Fruit fly (Drosophila melanogaster) whole organism, wandering third instar larva: ENCODE measurements around the gene CG31221.
A peak's percentile ranks its signal among the peaks of the same experiment; 100 is the strongest.

Experiments
- Abd-B ChIP-seq: fragments of >200 bp; optimal IDR thresholded peaks from 2 replicates; lab custom pipeline; 2017; ENCODE audit warnings: missing biosample characterization, missing genetic modification characterization
- CG32264 ChIP-seq: fragments of 200-800 bp; sonication (Bioruptor generic); optimal IDR thresholded peaks from 2 replicates; lab custom pipeline; 2016; ENCODE audit warnings: missing biosample characterization, missing genetic modification characterization
- CG9705 ChIP-seq: fragments of 200-800 bp; sonication (Bioruptor generic); optimal IDR thresholded peaks from 2 replicates; lab custom pipeline; 2018; ENCODE audit warnings: missing biosample characterization, mild to moderate bottlenecking, missing genetic modification characterization
- CrebA ChIP-seq: fragments of 200-800 bp; sonication (Bioruptor generic); optimal IDR thresholded peaks from 2 replicates; lab custom pipeline; 2016; ENCODE audit warnings: missing biosample characterization, mild to moderate bottlenecking, missing genetic modification characterization, borderline replicate concordance
- Dif ChIP-seq: fragments of 200-275, 200-300 bp; sonication (Bioruptor generic); optimal IDR thresholded peaks from 2 replicates; lab custom pipeline; 2018; ENCODE audit warnings: missing biosample characterization, missing genetic modification characterization; ENCODE audit not compliant: partially characterized antibody
- GATAd ChIP-seq: sonication (Bioruptor generic); optimal IDR thresholded peaks from 2 replicates; lab custom pipeline; 2016; ENCODE audit warnings: missing biosample characterization, missing genetic modification characterization
- HLH106 ChIP-seq: fragments of 200-800 bp; optimal IDR thresholded peaks from 3 replicates; lab custom pipeline; 2019; ENCODE audit warnings: missing biosample characterization, mild to moderate bottlenecking, missing genetic modification characterization, moderate library complexity
- Hnf4 ChIP-seq: fragments of 200-800 bp; sonication (Bioruptor generic); optimal IDR thresholded peaks from 2 replicates; lab custom pipeline; 2016; ENCODE audit warnings: missing biosample characterization, mild to moderate bottlenecking, missing genetic modification characterization
- Hr78 ChIP-seq: fragments of >200 bp; optimal IDR thresholded peaks from 2 replicates; lab custom pipeline; 2017; ENCODE audit warnings: missing biosample characterization, missing genetic modification characterization
- Hr83 ChIP-seq: fragments of 200-300 bp; sonication (Bioruptor generic); optimal IDR thresholded peaks from 2 replicates; lab custom pipeline; 2016; ENCODE audit warnings: missing biosample characterization, mild to moderate bottlenecking, missing genetic modification characterization, moderate library complexity; ENCODE audit not compliant: poor library complexity, severe bottlenecking
- Jra ChIP-seq: sonication (Bioruptor generic); optimal IDR thresholded peaks from 2 replicates; lab custom pipeline; 2016; ENCODE audit warnings: missing biosample characterization, missing genetic modification characterization
- Mio ChIP-seq: sonication (Bioruptor generic); optimal IDR thresholded peaks from 2 replicates; lab custom pipeline; 2016; ENCODE audit warnings: missing biosample characterization, missing genetic modification characterization
- OdsH ChIP-seq: fragments of 200-800 bp; sonication (Bioruptor generic); optimal IDR thresholded peaks from 2 replicates; lab custom pipeline; 2016; ENCODE audit warnings: missing biosample characterization, mild to moderate bottlenecking, missing genetic modification characterization
- Rel ChIP-seq, 2 experiments: fragments of 200-800 bp; sonication (Bioruptor generic) in 1 of 2; optimal IDR thresholded peaks; 2 replicates in 1 of 2; 3 replicates in 1 of 2; lab custom pipeline; 2016 to 2019; ENCODE audit warnings: mild to moderate bottlenecking in 2 of 2, missing biosample characterization in 2 of 2, missing genetic modification characterization in 2 of 2, moderate library complexity in 1 of 2
- Sp1 ChIP-seq: fragments of 200-800 bp; sonication (Bioruptor generic); optimal IDR thresholded peaks from 3 replicates; lab custom pipeline; 2019; ENCODE audit warnings: missing biosample characterization, mild to moderate bottlenecking, missing genetic modification characterization, moderate library complexity
- Vsx2 ChIP-seq: fragments of 200-300, 225-300 bp; sonication (Bioruptor generic); optimal IDR thresholded peaks from 2 replicates; lab custom pipeline; 2018; ENCODE audit warnings: missing biosample characterization, missing genetic modification characterization; ENCODE audit not compliant: partially characterized antibody
- br ChIP-seq: fragments of 200-800 bp; sonication (Bioruptor generic); optimal IDR thresholded peaks from 2 replicates; lab custom pipeline; 2016; ENCODE audit warnings: missing biosample characterization, missing genetic modification characterization
- brk ChIP-seq: fragments of 200-800 bp; sonication (Bioruptor generic); optimal IDR thresholded peaks from 2 replicates; lab custom pipeline; 2016; ENCODE audit warnings: missing biosample characterization, mild to moderate bottlenecking, missing genetic modification characterization
- dsf ChIP-seq: sonication (Bioruptor generic); optimal IDR thresholded peaks from 2 replicates; lab custom pipeline; 2016; ENCODE audit warnings: missing biosample characterization, missing genetic modification characterization, borderline replicate concordance
- foxo ChIP-seq, 2 experiments: fragments of 200-800 bp; sonication (Bioruptor generic); optimal IDR thresholded peaks; 2 replicates in 1 of 2; 3 replicates in 1 of 2; lab custom pipeline; 2016 to 2017; ENCODE audit warnings: missing biosample characterization in 2 of 2, missing genetic modification characterization in 2 of 2
- fru ChIP-seq: fragments of 200-800 bp; sonication (Bioruptor generic); optimal IDR thresholded peaks from 3 replicates; lab custom pipeline; 2016; ENCODE audit warnings: missing biosample characterization, mild to moderate bottlenecking, missing genetic modification characterization
- h ChIP-seq: fragments of 200-800 bp; sonication (Bioruptor generic); optimal IDR thresholded peaks from 3 replicates; lab custom pipeline; 2016; ENCODE audit warnings: missing biosample characterization, mild to moderate bottlenecking, missing genetic modification characterization
- lola ChIP-seq: fragments of >200 bp; optimal IDR thresholded peaks from 2 replicates; lab custom pipeline; 2017; ENCODE audit warnings: missing biosample characterization, missing genetic modification characterization
- pan ChIP-seq: fragments of >200 bp; optimal IDR thresholded peaks from 2 replicates; lab custom pipeline; 2017
- rgr ChIP-seq: fragments of 200-800 bp; sonication (Bioruptor generic); optimal IDR thresholded peaks from 3 replicates; lab custom pipeline; 2016; ENCODE audit warnings: missing biosample characterization, mild to moderate bottlenecking, missing genetic modification characterization
- sage ChIP-seq: fragments of 200-800 bp; sonication (Bioruptor generic); optimal IDR thresholded peaks from 2 replicates; lab custom pipeline; 2016; ENCODE audit warnings: missing biosample characterization, mild to moderate bottlenecking, missing genetic modification characterization
- sv ChIP-seq: fragments of 200-800 bp; sonication (Bioruptor generic); optimal IDR thresholded peaks from 3 replicates; lab custom pipeline; 2016; ENCODE audit warnings: missing biosample characterization, missing genetic modification characterization
- tai ChIP-seq: sonication (Bioruptor generic); optimal IDR thresholded peaks from 2 replicates; lab custom pipeline; 2016; ENCODE audit warnings: missing biosample characterization, missing genetic modification characterization
- usp ChIP-seq: fragments of >200 bp; optimal IDR thresholded peaks from 2 replicates; lab custom pipeline; 2017; ENCODE audit warnings: missing biosample characterization, missing genetic modification characterization
- woc ChIP-seq: sonication (Bioruptor generic); optimal IDR thresholded peaks from 2 replicates; lab custom pipeline; 2016; ENCODE audit warnings: missing biosample characterization, mild to moderate bottlenecking, missing genetic modification characterization

Gene CG31221

dm6 chr3R:19377125-19377524 is 35.4 kb upstream of the CG31221 start, which contains the start of gene CG31245:
TSS of gene CG31245 (minus strand) at chr3R:19377225.
- TF ChIP-seq HLH106: no peak
- no peak for TF ChIP-seq fru (GFP tag; lab: Kevin White, UChicago)
- TF ChIP-seq Hr83: no peak
- TF ChIP-seq sv (GFP tag; lab: Kevin White, UChicago): no peak

DNA sequence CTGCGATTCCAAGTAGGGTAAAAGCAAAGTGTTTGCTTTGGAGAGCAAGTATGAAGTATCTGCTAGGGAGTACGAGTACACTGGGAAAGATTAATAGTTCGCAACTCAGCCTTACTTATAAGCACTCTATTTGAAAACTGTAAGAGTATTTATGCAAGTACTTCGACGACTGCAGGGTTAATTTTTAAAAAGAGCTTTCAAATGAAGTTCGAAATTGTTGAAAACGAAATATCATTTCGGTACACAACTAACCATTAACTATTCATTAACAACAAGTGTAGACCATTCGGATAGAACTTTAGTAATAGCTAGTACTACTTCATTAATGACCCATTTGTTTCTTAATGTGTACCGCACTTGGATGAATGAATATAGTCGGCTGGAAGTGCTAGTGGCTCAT is 29.2 kb upstream of the CG31221 start:
- no peak for TF ChIP-seq dsf
- TF ChIP-seq Sp1 (GFP tag; lab: Kevin White, UChicago): no peak
- no peak for TF ChIP-seq brk
- no peak for TF ChIP-seq Hr78 (GFP tag; lab: Kevin White, UChicago)
- TF ChIP-seq HLH106: no peak
- TF ChIP-seq Rel (GFP tag; optimal IDR thresholded peaks at IDR 0.05; lab: Kevin White, UChicago): no peak
- no peak for TF ChIP-seq Rel (tag; optimal IDR thresholded peaks at IDR 0.05; lab: Kevin White, UChicago)

- TF ChIP-seq fru (GFP tag; lab: Kevin White, UChicago): peak; percentile 21
- no peak for TF ChIP-seq Mio (GFP tag; lab: Kevin White, UChicago)
Observed at dm6 chr3R:19387608-19388007, 24.9 kb upstream of the CG31221 start, which contains the start of gene CG3734. TSS of gene CG3734 (plus strand) at chr3R:19387861.

DNA sequence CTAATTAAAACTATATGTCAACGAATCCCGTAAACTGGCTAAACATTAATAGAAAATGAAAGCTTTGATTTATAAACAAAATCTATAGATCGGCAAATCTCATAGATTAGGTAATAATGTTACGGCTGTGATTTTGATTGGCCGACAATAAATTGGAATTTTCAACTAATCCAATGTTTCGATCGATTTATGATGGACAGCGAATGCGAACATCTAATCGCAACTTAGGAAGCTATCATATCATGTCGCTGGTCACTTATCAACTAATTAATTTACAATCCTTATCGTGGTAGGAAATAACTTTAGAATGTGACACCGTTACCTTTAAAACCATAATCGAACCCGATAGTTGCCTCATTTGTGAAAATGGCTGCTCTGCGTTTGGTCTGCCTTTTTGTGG is 22.6 kb upstream of the CG31221 start, which contains the start of gene CG18493:
CG18493 (plus strand) TSS at position 352 of the 400 bp plus-strand sequence.
- no peak for TF ChIP-seq dsf
- TF ChIP-seq Hnf4 (GFP tag; lab: Kevin White, UChicago): no peak
- TF ChIP-seq Abd-B (GFP tag; lab: Kevin White, UChicago): no peak
- TF ChIP-seq br: no peak
- no peak for TF ChIP-seq Jra (GFP tag; lab: Kevin White, UChicago)
- TF ChIP-seq h (GFP tag; lab: Kevin White, UChicago): no peak

DNA sequence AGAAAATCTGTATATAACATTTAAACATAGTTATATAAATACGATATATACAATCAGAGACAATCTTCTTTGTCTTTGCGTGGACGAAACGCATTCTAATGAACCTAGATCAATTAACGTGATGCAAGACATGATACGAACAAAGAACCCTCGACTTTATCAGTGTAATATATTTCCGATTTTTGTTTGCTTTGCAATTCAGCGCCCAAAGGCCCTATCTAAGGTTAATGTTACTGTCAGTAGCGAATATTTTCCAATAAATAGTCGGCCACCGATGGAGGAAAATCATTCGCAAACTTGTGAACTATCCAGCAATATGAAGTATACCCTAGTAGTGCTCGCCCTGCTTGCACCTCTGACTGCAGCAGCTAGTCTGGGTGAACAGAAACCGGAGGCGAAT is 19.4 kb upstream of the CG31221 start, which contains the start of gene CG3739:
CG3739 (plus strand) TSS at position 301 of the 400 bp plus-strand sequence.
- TF ChIP-seq lola (GFP tag; lab: Kevin White, UChicago): no peak
- no peak for TF ChIP-seq Rel (GFP tag; optimal IDR thresholded peaks at IDR 0.05; lab: Kevin White, UChicago)
- TF ChIP-seq Rel (tag; optimal IDR thresholded peaks at IDR 0.05; lab: Kevin White, UChicago): no peak
- no peak for TF ChIP-seq CrebA (GFP tag; lab: Kevin White, UChicago)
- no peak for TF ChIP-seq Jra (GFP tag; lab: Kevin White, UChicago)
- TF ChIP-seq h (GFP tag; lab: Kevin White, UChicago): no peak
- TF ChIP-seq Hr78 (GFP tag; lab: Kevin White, UChicago): no peak
- TF ChIP-seq Vsx2 (GFP tag; lab: Kevin White, UChicago): no peak
- no peak for TF ChIP-seq CG9705 (GFP tag; lab: Kevin White, UChicago)
- no peak for TF ChIP-seq woc (GFP tag; lab: Kevin White, UChicago)
- no peak for TF ChIP-seq Hnf4 (GFP tag; lab: Kevin White, UChicago)
- no peak for TF ChIP-seq sage
- no peak for TF ChIP-seq foxo (GFP tag; optimal IDR thresholded peaks at IDR 0.05; lab: Kevin White, UChicago)
- TF ChIP-seq OdsH (GFP tag; lab: Kevin White, UChicago): no peak
- no peak for TF ChIP-seq brk
- TF ChIP-seq, all 38 proteins: peak for 0

DNA sequence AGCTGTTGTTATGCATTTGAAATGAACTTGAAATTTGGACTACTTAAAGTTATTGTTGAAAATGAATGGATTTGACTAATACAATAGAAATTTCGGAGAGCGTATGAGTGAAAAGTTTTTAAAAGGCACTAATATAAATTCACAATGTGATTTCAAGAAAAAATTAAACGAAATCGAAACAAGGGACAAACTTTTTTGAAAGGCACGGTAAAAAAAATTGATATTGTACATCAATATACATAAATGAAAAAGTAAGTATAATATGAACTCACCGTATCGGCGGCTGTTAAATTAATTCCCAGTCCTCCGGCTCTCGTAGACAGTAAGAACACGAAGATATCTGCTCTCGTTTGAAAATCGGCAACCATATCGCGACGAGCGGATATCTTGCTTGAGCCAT is 14.0 kb upstream of the CG31221 start, which contains the start of gene CG31244:
CG31244 (minus strand) TSS at position 101 of the 400 bp plus-strand sequence.
- no peak for TF ChIP-seq usp (GFP tag; lab: Kevin White, UChicago)
- TF ChIP-seq CG9705 (GFP tag; lab: Kevin White, UChicago): no peak
- no peak for TF ChIP-seq OdsH (GFP tag; lab: Kevin White, UChicago)
- no peak for TF ChIP-seq Dif
- no peak for TF ChIP-seq rgr (GFP tag; lab: Kevin White, UChicago)
- no peak for TF ChIP-seq tai (GFP tag; lab: Kevin White, UChicago)
- no peak for TF ChIP-seq pan (lab: Kevin White, UChicago)
- TF ChIP-seq Mio (GFP tag; lab: Kevin White, UChicago): no peak
- TF ChIP-seq CG32264 (GFP tag; lab: Kevin White, UChicago): no peak
- TF ChIP-seq sv (GFP tag; lab: Kevin White, UChicago): no peak
- TF ChIP-seq GATAd (GFP tag; lab: Kevin White, UChicago): no peak
- TF ChIP-seq woc (GFP tag; lab: Kevin White, UChicago): no peak
- no peak for TF ChIP-seq Hnf4 (GFP tag; lab: Kevin White, UChicago)
- TF ChIP-seq Abd-B (GFP tag; lab: Kevin White, UChicago): no peak
- TF ChIP-seq Rel (GFP tag; optimal IDR thresholded peaks at IDR 0.05; lab: Kevin White, UChicago): no peak
- no peak for TF ChIP-seq Rel (tag; optimal IDR thresholded peaks at IDR 0.05; lab: Kevin White, UChicago)
- TF ChIP-seq Hr83: no peak
